Fruit fly (Drosophila melanogaster): Measurements from ENCODE around the gene CG4829.

The CG4829 gene

DNA sequence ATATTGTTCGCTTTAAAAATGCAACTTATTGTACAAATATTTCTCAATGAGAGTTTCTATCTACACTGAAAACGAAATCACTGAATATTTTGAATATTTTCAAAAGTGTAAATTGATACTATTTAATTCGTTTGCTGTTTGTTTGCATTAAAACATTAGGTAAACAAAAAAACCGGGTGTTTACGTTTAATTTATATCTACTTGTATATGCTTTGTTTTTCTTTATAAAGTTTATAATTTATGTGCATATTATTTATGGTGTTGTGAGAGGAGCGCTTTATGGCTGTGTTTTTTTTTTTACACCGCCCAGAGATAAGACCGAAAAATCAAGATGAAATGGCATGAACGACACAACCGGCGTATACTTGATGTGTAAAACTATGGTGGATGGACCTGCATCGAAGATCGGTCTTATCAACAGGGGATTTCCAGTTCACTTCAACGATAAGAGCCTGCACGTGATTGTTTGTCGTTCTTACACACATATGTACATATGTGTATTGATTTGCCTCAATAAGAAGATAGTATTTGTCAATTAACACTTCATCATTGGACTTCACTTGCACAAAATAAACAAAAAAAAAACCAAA, 18.0 kb downstream of the CG4829 start (continued):
- TF ChIP-seq cwo (GFP tag; optimal IDR thresholded peaks at IDR 0.05) (peak; percentile 59), peb (GFP tag; IDR thresholded peaks at IDR 0.05) (no peak), zen2 (GFP tag; IDR thresholded peaks at IDR 0.05; ENCODE audit: partially characterized antibody) (no peak), CG16815 (GFP tag; optimal IDR thresholded peaks at IDR 0.05) (no peak), PHDP (tag; optimal IDR thresholded peaks at IDR 0.05) (peak; percentile 33), CG1233 (GFP tag; optimal IDR thresholded peaks at IDR 0.05) (no peak), lab (GFP tag; optimal IDR thresholded peaks at IDR 0.05) (peak; percentile 23), CG31441 (GFP tag; IDR thresholded peaks at IDR 0.05) (0 out of 2 replicates have a peak, but pooled peaks have one; percentile 27), HLH54F (GFP tag; optimal IDR thresholded peaks at IDR 0.05) (no peak), dm (GFP tag; optimal IDR thresholded peaks at IDR 0.05) (no peak), CG9609 (GFP tag; optimal IDR thresholded peaks at IDR 0.05) (no peak), CG7372 (GFP tag; IDR thresholded peaks at IDR 0.05) (no peak), mam (GFP tag; optimal IDR thresholded peaks at IDR 0.05) (no peak), CHES-1-like (GFP tag; optimal IDR thresholded peaks at IDR 0.05) (no peak), pita (GFP tag; optimal IDR thresholded peaks at IDR 0.05) (no peak), HHEX (GFP tag; optimal IDR thresholded peaks at IDR 0.05) (no peak), CG2202 (tag; optimal IDR thresholded peaks at IDR 0.05) (no peak), CG7786 (GFP tag; optimal IDR thresholded peaks at IDR 0.05) (no peak), CG14014 (GFP tag; IDR thresholded peaks at IDR 0.05) (no peak), sens-2 (GFP tag; IDR thresholded peaks at IDR 0.05) (no peak), Adf1 (GFP tag; IDR thresholded peaks at IDR 0.05) (no peak), MBD-R2 (GFP tag; IDR thresholded peaks at IDR 0.05) (no peak), nau (GFP tag; optimal IDR thresholded peaks at IDR 0.05) (no peak), ro (GFP tag; IDR thresholded peaks at IDR 0.05) (no peak), Sox102F (GFP tag; optimal IDR thresholded peaks at IDR 0.05) (peak; percentile 55), bigmax (GFP tag; optimal IDR thresholded peaks at IDR 0.05) (no peak), gcm2 (GFP tag; optimal IDR thresholded peaks at IDR 0.05) (no peak), nerfin-2 (GFP tag; IDR thresholded peaks at IDR 0.05; ENCODE audit: partially characterized antibody) (no peak), NK7.1 (GFP tag; optimal IDR thresholded peaks at IDR 0.05) (no peak), tx (GFP tag; optimal IDR thresholded peaks at IDR 0.05) (no peak), CG34376 (GFP tag; optimal IDR thresholded peaks at IDR 0.05) (peak; percentile 44), Hr78 (GFP tag; optimal IDR thresholded peaks at IDR 0.05) (no peak), fd96Cb (tag; optimal IDR thresholded peaks at IDR 0.05) (no peak), bowl (GFP tag; IDR thresholded peaks at IDR 0.05) (no peak), Hr51 (GFP tag; optimal IDR thresholded peaks at IDR 0.05) (peak in 1 of 2 experiments; percentile 46), CG12391 (tag; optimal IDR thresholded peaks at IDR 0.05) (peak; percentile 4), CG11398 (GFP tag; optimal IDR thresholded peaks at IDR 0.05) (no peak), CG17359 (tag; optimal IDR thresholded peaks at IDR 0.05) (no peak), seq (GFP tag; IDR thresholded peaks at IDR 0.05) (no peak), CG34422 (GFP tag; IDR thresholded peaks at IDR 0.05) (no peak), croc (GFP tag; conservative IDR thresholded peaks at IDR 0.05) (no peak)

DNA sequence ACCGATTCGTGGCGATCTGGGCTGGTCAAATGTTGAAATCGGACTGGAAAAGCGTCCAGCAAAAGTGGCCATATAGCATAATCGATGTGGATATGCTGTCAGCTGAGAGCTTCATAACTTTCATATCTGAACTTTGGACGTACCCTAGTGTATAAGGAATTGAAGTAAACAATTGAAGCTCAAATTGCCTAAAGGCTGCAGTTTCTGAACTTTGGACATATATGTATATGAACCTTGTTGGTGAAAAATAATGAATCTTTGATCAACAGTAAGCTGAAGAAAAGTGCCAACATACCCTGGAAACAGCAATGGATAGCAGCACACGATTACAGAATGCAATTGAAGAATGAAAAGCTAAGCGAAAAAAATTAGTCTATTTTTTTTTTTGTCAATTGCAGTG, 18.6 kb downstream of the CG4829 start:
- TF ChIP-seq sens (GFP tag) (peak; percentile 74), chinmo (GFP tag; IDR thresholded peaks at IDR 0.05; ENCODE audit: partially characterized antibody) (no peak)

All from whole organism, embryonic.